Fruit fly (Drosophila melanogaster): ENCODE results near the gene CG5953.

CG5953 gene

dm6 chr2L:16507682-16508269, 24.9 kb downstream of the CG5953 start:
- TF ChIP-seq Opbp (GFP tag; IDR thresholded peaks at IDR 0.05; ENCODE audit: partially characterized antibody) (peak; percentile 66), CG10462 (GFP tag; optimal IDR thresholded peaks at IDR 0.05) (no peak), fd102C (GFP tag; optimal IDR thresholded peaks at IDR 0.05) (no peak), Camta (GFP tag; optimal IDR thresholded peaks at IDR 0.05) (no peak), maf-S (GFP tag; optimal IDR thresholded peaks at IDR 0.05) (no peak), inv (GFP tag; IDR thresholded peaks at IDR 0.05; ENCODE audit: partially characterized antibody) (peak; percentile 47; the same call in 1 of the 2 replicates), dysf (GFP tag; IDR thresholded peaks at IDR 0.05) (no peak), CG2875 (GFP tag; optimal IDR thresholded peaks at IDR 0.05) (no peak), CG7928 (GFP tag; optimal IDR thresholded peaks at IDR 0.05) (no peak), CG3407 (GFP tag; optimal IDR thresholded peaks at IDR 0.05) (no peak), CG3847 (GFP tag; IDR thresholded peaks at IDR 0.05) (peak; percentile 36; the same call in 1 of the 2 replicates), CG8924 (tag; optimal IDR thresholded peaks at IDR 0.05) (no peak), vvl (GFP tag; IDR thresholded peaks at IDR 0.05) (peak; percentile 73), CG4424 (GFP tag; optimal IDR thresholded peaks at IDR 0.05) (no peak), usp (GFP tag; optimal IDR thresholded peaks at IDR 0.05) (no peak), CG11695 (GFP tag; IDR thresholded peaks at IDR 0.05) (no peak), MBD-R2 (GFP tag; IDR thresholded peaks at IDR 0.05) (no peak), CG1792 (GFP tag; optimal IDR thresholded peaks at IDR 0.05) (no peak), H15 (GFP tag; IDR thresholded peaks at IDR 0.05) (no peak), gfzf (GFP tag; optimal IDR thresholded peaks at IDR 0.05) (peak; percentile 12), Dll (GFP tag; IDR thresholded peaks at IDR 0.05; ENCODE audit: partially characterized antibody) (peak; percentile 65), az2 (GFP tag; optimal IDR thresholded peaks at IDR 0.05) (no peak), CHES-1-like (GFP tag; optimal IDR thresholded peaks at IDR 0.05) (no peak), Dek (tag; optimal IDR thresholded peaks at IDR 0.05) (no peak), ro (GFP tag; IDR thresholded peaks at IDR 0.05) (no peak), Atf-2 (GFP tag; optimal IDR thresholded peaks at IDR 0.05) (no peak), Sry-δ (GFP tag; optimal IDR thresholded peaks at IDR 0.05) (peak; percentile 44), pzg (GFP tag; optimal IDR thresholded peaks at IDR 0.05) (peak; percentile 62), Atf6 (GFP tag; IDR thresholded peaks at IDR 0.05) (0 out of 2 replicates have a peak, but pooled peaks have one; percentile 21), tup (GFP tag; optimal IDR thresholded peaks at IDR 0.05) (no peak), CG9727 (GFP tag; optimal IDR thresholded peaks at IDR 0.05) (no peak), knrl (GFP tag; IDR thresholded peaks at IDR 0.05; ENCODE audit: partially characterized antibody) (peak; percentile 76), jigr1 (GFP tag; IDR thresholded peaks at IDR 0.05) (no peak), lab (GFP tag; optimal IDR thresholded peaks at IDR 0.05) (no peak), CG3065 (GFP tag; optimal IDR thresholded peaks at IDR 0.05) (no peak), odd (GFP tag; optimal IDR thresholded peaks at IDR 0.05) (no peak), tna (GFP tag; IDR thresholded peaks at IDR 0.05; ENCODE audit: partially characterized antibody) (peak; percentile 71), CG11696 (GFP tag; IDR thresholded peaks at IDR 0.05) (peak; percentile 69), Jarid2 (GFP tag; optimal IDR thresholded peaks at IDR 0.05) (no peak), tio (GFP tag; optimal IDR thresholded peaks at IDR 0.05) (no peak), chinmo (GFP tag; IDR thresholded peaks at IDR 0.05; ENCODE audit: partially characterized antibody) (peak; percentile 34; the same call in 1 of the 4 replicates), slbo (GFP tag; IDR thresholded peaks at IDR 0.05) (no peak), dm (GFP tag; optimal IDR thresholded peaks at IDR 0.05) (no peak), bab2 (GFP tag; optimal IDR thresholded peaks at IDR 0.05) (no peak), CG7271 (tag; optimal IDR thresholded peaks at IDR 0.05) (no peak), CG1647 (GFP tag; optimal IDR thresholded peaks at IDR 0.05) (no peak), hbn (GFP tag; IDR thresholded peaks at IDR 0.05; ENCODE audit: partially characterized antibody) (peak; percentile 61), Dp (GFP tag; optimal IDR thresholded peaks at IDR 0.05) (peak; percentile 93), CG6689 (GFP tag; IDR thresholded peaks at IDR 0.05) (no peak), CG2116 (GFP tag; optimal IDR thresholded peaks at IDR 0.05) (peak; percentile 22)
